Worm (Caenorhabditis elegans): ENCODE data around the gene gpx-5.

ce11 chrX:9616919-9617318 lies 32.5 kb downstream of the gpx-5 start, which contains the start of gene C11E4.7:
- no peak for TF ChIP-seq nfya-1 (tag; optimal IDR thresholded peaks at IDR 0.05)
- TF ChIP-seq elt-2 (tag; optimal IDR thresholded peaks at IDR 0.05) = no peak
- no peak for TF ChIP-seq ceh-45 (GFP tag; IDR thresholded peaks at IDR 0.05)
- no peak for TF ChIP-seq pha-4 (tag; optimal IDR thresholded peaks at IDR 0.05)
- TF ChIP-seq ceh-31 (tag; optimal IDR thresholded peaks at IDR 0.05) = no peak
- no peak for TF ChIP-seq lin-11 (tag; optimal IDR thresholded peaks at IDR 0.05)
- TF ChIP-seq dve-1 (tag; optimal IDR thresholded peaks at IDR 0.05) = no peak
- TF ChIP-seq mec-3 (tag; optimal IDR thresholded peaks at IDR 0.05; ENCODE audit: borderline replicate concordance) = no peak
- no peak for TF ChIP-seq unc-3 (GFP tag; conservative IDR thresholded peaks at IDR 0.05)
- TF ChIP-seq unc-3 (tag; optimal IDR thresholded peaks at IDR 0.05) = no peak
- TF ChIP-seq fkh-10 (GFP tag; optimal IDR thresholded peaks at IDR 0.05) = no peak
- no peak for TF ChIP-seq ceh-6 (GFP tag; optimal IDR thresholded peaks at IDR 0.05)
- no peak for TF ChIP-seq C08G9.2 (tag; optimal IDR thresholded peaks at IDR 0.05)
- TF ChIP-seq pag-3 (tag; optimal IDR thresholded peaks at IDR 0.05; ENCODE audit: borderline replicate concordance) = no peak
- no peak for TF ChIP-seq ama-1 (optimal IDR thresholded peaks at IDR 0.05)

Measured in whole organism, late embryonic.